Worm (Caenorhabditis elegans): ENCODE results near the gene srw-34.

Gene srw-34

DNA sequence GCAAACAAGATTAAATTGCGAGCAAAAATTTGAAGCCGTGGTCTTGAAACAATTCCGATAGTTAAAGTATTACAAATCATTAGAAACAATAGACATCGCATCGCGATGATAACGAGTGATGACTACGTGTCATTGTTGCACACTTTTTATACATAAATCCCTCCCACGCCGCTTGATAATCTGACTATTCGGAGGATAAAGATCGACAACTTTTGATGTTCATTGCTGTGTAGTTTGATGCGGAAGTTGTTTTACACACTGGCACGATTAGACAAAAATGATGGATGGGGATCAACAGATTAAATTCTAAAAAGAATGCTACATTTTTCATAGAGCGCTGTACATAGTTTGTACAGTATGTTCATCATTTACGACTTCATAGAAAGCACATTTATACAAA lies 42.9 kb downstream of the srw-34 start, which contains the start of gene T08G3.11:
Gene T08G3.11 (minus strand): TSS at position 101 of the 400 bp plus-strand sequence.
- TF ChIP-seq dao-5 (tag; optimal IDR thresholded peaks at IDR 0.05) (no peak), W03F9.2 (tag; optimal IDR thresholded peaks at IDR 0.05) (no peak), him-1 (tag; optimal IDR thresholded peaks at IDR 0.05) (no peak)

ce11 chrV:16471995-16472563 lies 50.1 kb downstream of the srw-34 start, which contains the start of gene srw-35:
Gene srw-35 (plus strand): TSS chrV:16472513.
- TF ChIP-seq him-1 (tag; optimal IDR thresholded peaks at IDR 0.05) (no peak), W03F9.2 (tag; optimal IDR thresholded peaks at IDR 0.05) (no peak), dao-5 (tag; optimal IDR thresholded peaks at IDR 0.05) (no peak)

DNA sequence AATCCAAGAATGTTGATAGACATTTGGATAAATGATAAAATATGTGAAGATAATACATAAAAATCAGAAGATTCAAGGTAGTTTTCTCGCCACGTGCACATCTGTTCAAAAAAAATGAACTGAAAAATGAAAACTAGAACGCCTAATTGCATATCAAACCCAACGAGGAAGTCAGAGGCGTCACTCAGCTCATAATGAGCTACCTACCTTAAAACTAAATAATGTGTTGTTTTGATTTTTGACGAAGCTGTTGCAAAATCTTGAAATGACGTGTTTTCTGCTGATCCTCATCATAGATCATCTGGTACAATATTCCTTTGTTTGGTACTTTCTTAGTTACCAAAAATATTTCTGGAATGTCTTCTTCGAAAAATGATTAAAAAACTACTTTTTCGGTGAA lies 51.2 kb downstream of the srw-34 start, which contains the start of gene srh-138:
Gene srh-138 (minus strand): TSS at position 101 of the 400 bp plus-strand sequence.
- TF ChIP-seq him-1 (tag; optimal IDR thresholded peaks at IDR 0.05) (no peak), dao-5 (tag; optimal IDR thresholded peaks at IDR 0.05) (no peak), W03F9.2 (tag; optimal IDR thresholded peaks at IDR 0.05) (no peak)

Data from whole organism, L4/young adult.